Worm (Caenorhabditis elegans) whole organism, L1 larva: ENCODE measurements around the gene F32D8.4.

ENCODE experiments used
- F16B12.6 ChIP-seq: fragments of 150-350 bp; optimal IDR thresholded peaks from 2 replicates; lab custom pipeline; 2014; ENCODE audit warnings: missing biosample characterization, missing genetic modification characterization
- Y116A8C.19 ChIP-seq: sonication (generic microtip); optimal IDR thresholded peaks from 2 replicates; lab custom pipeline; 2016; ENCODE audit warnings: missing compliant biosample characterization, missing genetic modification characterization, borderline replicate concordance
- alr-1 ChIP-seq: fragments of 200-800 bp; sonication (Bioruptor generic); optimal IDR thresholded peaks from 2 replicates; lab custom pipeline; 2018; ENCODE audit warnings: borderline replicate concordance, mild to moderate bottlenecking, missing genetic modification characterization, missing compliant biosample characterization
- ama-1 ChIP-seq: fragments of 150-350 bp; optimal IDR thresholded peaks from 2 replicates; lab custom pipeline; 2014
- blmp-1 ChIP-seq: fragments of 150-350 bp; optimal IDR thresholded peaks from 2 replicates; lab custom pipeline; 2014; ENCODE audit warnings: missing biosample characterization, missing genetic modification characterization
- ceh-82 ChIP-seq, 3 experiments: fragments of 150-350 bp in 1 of 3; sonication (generic microtip) in 2 of 3; optimal IDR thresholded peaks; 2 replicates each; lab custom pipeline; 2014 to 2017; ENCODE audit warnings: missing biosample characterization in 3 of 3, missing genetic modification characterization in 3 of 3
- ceh-88 ChIP-seq: fragments of 200-800 bp; sonication (Bioruptor generic); IDR thresholded peaks from 2 replicates; pipeline ENCODE4 v1.3.6; 2022; ENCODE audit warnings: missing genetic modification characterization, missing compliant biosample characterization
- ceh-90 ChIP-seq: sonication (generic microtip); optimal IDR thresholded peaks from 2 replicates; lab custom pipeline; 2016; ENCODE audit warnings: missing genetic modification characterization, missing compliant biosample characterization
- ces-1 ChIP-seq: fragments of 150-350 bp; optimal IDR thresholded peaks from 2 replicates; lab custom pipeline; 2014; ENCODE audit warnings: missing biosample characterization, missing genetic modification reagents, missing genetic modification characterization
- dpl-1 ChIP-seq, 3 experiments: fragments of 150-350 bp in 2 of 3; sonication (generic microtip) in 1 of 3; optimal IDR thresholded peaks; 2 replicates each; lab custom pipeline; 2014 to 2017; ENCODE audit warnings: missing biosample characterization in 3 of 3, missing genetic modification characterization in 3 of 3, missing genetic modification reagents in 3 of 3
- efl-1 ChIP-seq, 4 experiments: fragments of 150-350 bp; optimal IDR thresholded peaks in 3 of 4; peaks in 1 of 4; 1 replicate in 1 of 4; 2 replicates in 3 of 4; lab custom pipeline; 2014; ENCODE audit warnings: missing biosample characterization in 2 of 4, missing genetic modification characterization in 2 of 4, missing genetic modification reagents in 2 of 4
- efl-3 ChIP-seq: fragments of 200-800 bp; sonication (Bioruptor generic); optimal IDR thresholded peaks from 2 replicates; lab custom pipeline; 2018; ENCODE audit warnings: mild to moderate bottlenecking, missing genetic modification characterization, missing compliant biosample characterization
- egl-27 ChIP-seq, 2 experiments: fragments of 150-350 bp in 1 of 2; sonication (generic microtip); optimal IDR thresholded peaks; 3 replicates each; lab custom pipeline; 2017 to 2018; ENCODE audit warnings: missing biosample characterization in 2 of 2, missing genetic modification characterization in 2 of 2, missing genetic modification reagents in 2 of 2
- elt-2 ChIP-seq: sonication (generic microtip); optimal IDR thresholded peaks from 2 replicates; lab custom pipeline; 2016; ENCODE audit warnings: missing genetic modification characterization, mild to moderate bottlenecking, inconsistent platforms, missing compliant biosample characterization, missing genetic modification reagents
- ets-5 ChIP-seq: fragments of 200-800 bp; sonication (Bioruptor generic); IDR thresholded peaks from 2 replicates; pipeline ENCODE4 v1.3.6; 2022; ENCODE audit warnings: missing genetic modification characterization, missing compliant biosample characterization
- fos-1 ChIP-seq: fragments of 150-350 bp; optimal IDR thresholded peaks from 2 replicates; lab custom pipeline; 2014; ENCODE audit warnings: missing biosample characterization, missing genetic modification characterization
- hlh-17 ChIP-seq: fragments of 200-800 bp; sonication (Bioruptor generic); optimal IDR thresholded peaks from 2 replicates; lab custom pipeline; 2018; ENCODE audit warnings: missing genetic modification characterization, mild to moderate bottlenecking, missing compliant biosample characterization, moderate library complexity, borderline replicate concordance
- hlh-4 ChIP-seq: sonication (generic microtip); optimal IDR thresholded peaks from 2 replicates; lab custom pipeline; 2016; ENCODE audit warnings: mild to moderate bottlenecking, missing genetic modification characterization, missing compliant biosample characterization
- hpl-2 ChIP-seq: fragments of 150-350 bp; optimal IDR thresholded peaks from 2 replicates; lab custom pipeline; 2014; ENCODE audit warnings: missing biosample characterization, missing genetic modification reagents, missing genetic modification characterization
- irx-1 ChIP-seq: sonication (generic microtip); optimal IDR thresholded peaks from 2 replicates; lab custom pipeline; 2016; ENCODE audit warnings: missing genetic modification characterization, missing compliant biosample characterization
- isw-1 ChIP-seq: fragments of 200-800 bp; sonication (Bioruptor generic); IDR thresholded peaks from 2 replicates; pipeline ENCODE4 v1.3.6; 2022; ENCODE audit warnings: missing genetic modification characterization, missing compliant biosample characterization
- jun-1 ChIP-seq: fragments of 150-350 bp; optimal IDR thresholded peaks from 2 replicates; lab custom pipeline; 2014; ENCODE audit warnings: missing biosample characterization, missing genetic modification reagents, missing genetic modification characterization
- lin-14 ChIP-seq: fragments of 200-800 bp; sonication (Bioruptor generic); optimal IDR thresholded peaks from 2 replicates; lab custom pipeline; 2018; ENCODE audit warnings: mild to moderate bottlenecking, missing genetic modification characterization, moderate library complexity, missing compliant biosample characterization
- lin-35 ChIP-seq, 2 experiments: fragments of 150-350 bp; optimal IDR thresholded peaks; 2 replicates each; lab custom pipeline; 2014; ENCODE audit warnings: missing biosample characterization in 2 of 2, missing genetic modification characterization in 2 of 2, missing genetic modification reagents in 2 of 2
- lin-39 ChIP-seq: fragments of 150-350 bp; optimal IDR thresholded peaks from 2 replicates; lab custom pipeline; 2014; ENCODE audit warnings: missing biosample characterization, missing genetic modification reagents, missing genetic modification characterization
- lir-3 ChIP-seq: sonication (generic microtip); optimal IDR thresholded peaks from 2 replicates; lab custom pipeline; 2016; ENCODE audit warnings: mild to moderate bottlenecking, missing genetic modification characterization, moderate library complexity, missing compliant biosample characterization; ENCODE audit not compliant: poor library complexity
- lsy-2 ChIP-seq, 2 experiments: fragments of 150-350 bp; optimal IDR thresholded peaks; 2 replicates each; lab custom pipeline; 2014; ENCODE audit warnings: missing biosample characterization in 2 of 2, missing genetic modification characterization in 2 of 2
- mab-9 ChIP-seq: fragments of 200-800 bp; sonication (Bioruptor generic); IDR thresholded peaks from 2 replicates; pipeline ENCODE4 v1.3.6; 2022; ENCODE audit warnings: missing genetic modification reagents, missing genetic modification characterization, missing compliant biosample characterization
- mdl-1 ChIP-seq, 2 experiments: fragments of 150-350 bp; optimal IDR thresholded peaks; 2 replicates each; lab custom pipeline; 2014 to 2017; ENCODE audit warnings: missing biosample characterization in 2 of 2, missing genetic modification characterization in 2 of 2, inconsistent platforms in 1 of 2
- mef-2 ChIP-seq: fragments of 150-350 bp; optimal IDR thresholded peaks from 2 replicates; lab custom pipeline; 2014; ENCODE audit warnings: missing biosample characterization, missing genetic modification characterization
- mep-1 ChIP-seq: fragments of 150-350 bp; optimal IDR thresholded peaks from 2 replicates; lab custom pipeline; 2014; ENCODE audit warnings: missing biosample characterization, missing genetic modification characterization
- nhr-19 ChIP-seq: fragments of 200-800 bp; sonication (Bioruptor generic); conservative IDR thresholded peaks from 2 replicates; pipeline ENCODE4 v1.3.6; 2022; ENCODE audit warnings: missing genetic modification characterization, missing compliant biosample characterization
- nhr-20 ChIP-seq: sonication (generic microtip); optimal IDR thresholded peaks from 2 replicates; lab custom pipeline; 2016; ENCODE audit warnings: mild to moderate bottlenecking, missing genetic modification characterization, missing compliant biosample characterization
- nhr-237 ChIP-seq: fragments of 150-350 bp; optimal IDR thresholded peaks from 2 replicates; lab custom pipeline; 2014; ENCODE audit warnings: missing biosample characterization, missing genetic modification characterization
- nhr-47 ChIP-seq: sonication (generic microtip); optimal IDR thresholded peaks from 2 replicates; lab custom pipeline; 2016; ENCODE audit warnings: mild to moderate bottlenecking, missing genetic modification characterization, moderate library complexity, missing compliant biosample characterization
- nhr-84 ChIP-seq: sonication (generic microtip); optimal IDR thresholded peaks from 2 replicates; lab custom pipeline; 2017; ENCODE audit warnings: missing biosample characterization, missing genetic modification characterization
- nhr-90 ChIP-seq: sonication (generic microtip); optimal IDR thresholded peaks from 2 replicates; lab custom pipeline; 2016; ENCODE audit warnings: mild to moderate bottlenecking, missing genetic modification characterization, missing compliant biosample characterization; ENCODE audit not compliant: poor library complexity
- pax-3 ChIP-seq: fragments of 200-800 bp; sonication (Bioruptor generic); optimal IDR thresholded peaks from 2 replicates; lab custom pipeline; 2018; ENCODE audit warnings: mild to moderate bottlenecking, missing genetic modification characterization, moderate library complexity, missing compliant biosample characterization
- pqm-1 ChIP-seq: sonication (generic microtip); optimal IDR thresholded peaks from 3 replicates; lab custom pipeline; 2017; ENCODE audit warnings: missing biosample characterization, missing genetic modification characterization
- snu-23 ChIP-seq: sonication (generic microtip); optimal IDR thresholded peaks from 2 replicates; lab custom pipeline; 2016; ENCODE audit warnings: missing genetic modification characterization, missing compliant biosample characterization
- sox-4 ChIP-seq: sonication (generic microtip); optimal IDR thresholded peaks from 2 replicates; lab custom pipeline; 2016; ENCODE audit warnings: missing genetic modification characterization, missing compliant biosample characterization
- sptf-1 ChIP-seq: fragments of 150-350 bp; optimal IDR thresholded peaks from 2 replicates; lab custom pipeline; 2014; ENCODE audit warnings: missing biosample characterization, missing genetic modification characterization
- sup-37 ChIP-seq: fragments of 200-800 bp; sonication (Bioruptor generic); optimal IDR thresholded peaks from 2 replicates; lab custom pipeline; 2018; ENCODE audit warnings: mild to moderate bottlenecking, missing genetic modification characterization, missing compliant biosample characterization
- swsn-7 ChIP-seq: sonication (generic microtip); optimal IDR thresholded peaks from 2 replicates; lab custom pipeline; 2016; ENCODE audit warnings: missing genetic modification characterization, missing compliant biosample characterization
- tbx-2 ChIP-seq: sonication (generic microtip); optimal IDR thresholded peaks from 2 replicates; lab custom pipeline; 2016; ENCODE audit warnings: missing genetic modification characterization, missing compliant biosample characterization
- tlp-1 ChIP-seq: fragments of 150-350 bp; optimal IDR thresholded peaks from 2 replicates; lab custom pipeline; 2014; ENCODE audit warnings: missing biosample characterization, missing genetic modification characterization
- unc-130 ChIP-seq: fragments of 150-350 bp; optimal IDR thresholded peaks from 2 replicates; lab custom pipeline; 2017; ENCODE audit warnings: missing biosample characterization, missing genetic modification characterization, inconsistent platforms
- unc-62 ChIP-seq: fragments of 150-350 bp; optimal IDR thresholded peaks from 2 replicates; lab custom pipeline; 2014; ENCODE audit warnings: missing biosample characterization, missing genetic modification reagents, missing genetic modification characterization
- vab-15 ChIP-seq: sonication (generic microtip); optimal IDR thresholded peaks from 2 replicates; lab custom pipeline; 2017; ENCODE audit warnings: missing genotype, mild to moderate bottlenecking, missing genetic modification characterization, missing compliant biosample characterization
- zip-4 ChIP-seq: fragments of 200-800 bp; sonication (Bioruptor generic); optimal IDR thresholded peaks from 2 replicates; lab custom pipeline; 2018; ENCODE audit warnings: mild to moderate bottlenecking, missing genetic modification characterization, moderate library complexity, missing compliant biosample characterization
- ztf-11 ChIP-seq, 2 experiments: sonication (generic microtip); optimal IDR thresholded peaks; 2 replicates each; lab custom pipeline; 2016 to 2017; ENCODE audit warnings: missing genetic modification characterization in 2 of 2, missing biosample characterization in 1 of 2, missing compliant biosample characterization in 1 of 2
- ztf-4 ChIP-seq: fragments of 150-350 bp; optimal IDR thresholded peaks from 2 replicates; lab custom pipeline; 2014; ENCODE audit warnings: missing biosample characterization, missing genetic modification characterization

Gene F32D8.4

ce11 chrV:10897172-10897571 is 3.8 kb upstream of the F32D8.4 start (continued):
- TF ChIP-seq egl-27 (tag; optimal IDR thresholded peaks at IDR 0.05; lab: Kevin White, UChicago) = peak; percentile 83 to 87
- no peak for TF ChIP-seq sptf-1 (tag; lab: Kevin White, UChicago)
- peak; percentile 56 to 97 for TF ChIP-seq ztf-11 (tag; optimal IDR thresholded peaks at IDR 0.05; lab: Kevin White, UChicago)
- peak; percentile 99 for TF ChIP-seq snu-23 (GFP tag; lab: Kevin White, UChicago)
- TF ChIP-seq lin-39 (tag; lab: Kevin White, UChicago) = peak; percentile 97
- TF ChIP-seq nhr-84 (tag; lab: Kevin White, UChicago) = peak; percentile 45
- peak; percentile 98 for TF ChIP-seq irx-1
- no peak for TF ChIP-seq tlp-1 (tag; lab: Kevin White, UChicago)
- peak; percentile 97 for TF ChIP-seq fos-1
- peak; percentile 97 for TF ChIP-seq lsy-2 (tag; optimal IDR thresholded peaks at IDR 0.05; lab: Kevin White, UChicago)
- TF ChIP-seq ceh-82 (tag; optimal IDR thresholded peaks at IDR 0.05; lab: Kevin White, UChicago) = peak; percentile 98 to 99 (median 98)
- TF ChIP-seq mef-2 (tag; lab: Kevin White, UChicago) = peak; percentile 88
- peak; percentile 98 for TF ChIP-seq jun-1 (tag; lab: Kevin White, UChicago)
- peak; percentile 96 for TF ChIP-seq ztf-4
- peak; percentile 97 for TF ChIP-seq elt-2 (tag; lab: Kevin White, UChicago)
- peak; percentile 97 for TF ChIP-seq sup-37 (GFP tag; lab: Kevin White, UChicago)
- TF ChIP-seq blmp-1 (tag; lab: Kevin White, UChicago) = peak; percentile 92
- peak; percentile 100 for TF ChIP-seq dpl-1 (GFP tag; optimal IDR thresholded peaks at IDR 0.05; lab: Kevin White, UChicago)
- peak; percentile 99 for TF ChIP-seq nhr-19 (GFP tag; lab: Robert Waterston, UW)
- no peak for TF ChIP-seq ets-5 (GFP tag; lab: Robert Waterston, UW)
- peak; percentile 99 for TF ChIP-seq nhr-90
- TF ChIP-seq nhr-47 (tag; lab: Kevin White, UChicago) = peak; percentile 99
- peak; percentile 98 for TF ChIP-seq vab-15 (tag; lab: Kevin White, UChicago)
- TF ChIP-seq ceh-88 (GFP tag; lab: Robert Waterston, UW) = peak; percentile 96
- peak; percentile 59 for TF ChIP-seq Y116A8C.19
- peak; percentile 94 for TF ChIP-seq lir-3 (tag; lab: Kevin White, UChicago)
- TF ChIP-seq nhr-237 (tag; lab: Kevin White, UChicago) = peak; percentile 94
- TF ChIP-seq efl-3 (GFP tag; lab: Kevin White, UChicago) = peak; percentile 98
- TF ChIP-seq hlh-17 (GFP tag; lab: Kevin White, UChicago) = peak; percentile 37
- TF ChIP-seq efl-1 (optimal IDR thresholded peaks at IDR 0.05; lab: Kevin White, UChicago) = peak; percentile 100
- peak; percentile 100 for TF ChIP-seq efl-1 (GFP tag; optimal IDR thresholded peaks at IDR 0.05 in 1 of 2; lab: Kevin White, UChicago)
- TF ChIP-seq tbx-2 (tag; lab: Kevin White, UChicago) = peak; percentile 99
- TF ChIP-seq hlh-4 (tag; lab: Kevin White, UChicago) = peak; percentile 70
- peak; percentile 96 for TF ChIP-seq isw-1
- peak; percentile 99 for TF ChIP-seq unc-130 (tag; lab: Kevin White, UChicago)
- peak; percentile 99 for TF ChIP-seq swsn-7 (tag; lab: Kevin White, UChicago)
- peak; percentile 96 for TF ChIP-seq mab-9 (GFP tag; lab: Robert Waterston, UW)
- no peak for TF ChIP-seq alr-1 (tag; lab: Kevin White, UChicago)
- peak; percentile 99 for TF ChIP-seq lin-14 (GFP tag; lab: Kevin White, UChicago)
- TF ChIP-seq F16B12.6 (tag; lab: Kevin White, UChicago) = peak; percentile 71
- peak; percentile 99 for TF ChIP-seq mep-1 (tag; lab: Kevin White, UChicago)
- TF ChIP-seq nhr-20 = peak; percentile 99
- peak; percentile 97 for TF ChIP-seq sox-4
- TF ChIP-seq pqm-1 = no peak
- TF ChIP-seq hpl-2 (GFP tag; lab: Kevin White, UChicago) = peak; percentile 84
- TF ChIP-seq ceh-90 = peak; percentile 76
- TF ChIP-seq pax-3 (tag; lab: Kevin White, UChicago) = peak; percentile 99
- TF ChIP-seq ama-1 (lab: Kevin White, UChicago) = peak; percentile 79
- peak; percentile 54 for TF ChIP-seq unc-62 (GFP tag; lab: Kevin White, UChicago)
- TF ChIP-seq zip-4 (GFP tag; lab: Kevin White, UChicago) = peak; percentile 94
- TF ChIP-seq ces-1 (GFP tag; lab: Kevin White, UChicago) = no peak
- peak; percentile 100 for TF ChIP-seq lin-35 (GFP tag; optimal IDR thresholded peaks at IDR 0.05; lab: Kevin White, UChicago)
- TF ChIP-seq mdl-1 (tag; optimal IDR thresholded peaks at IDR 0.05; lab: Kevin White, UChicago) = peak; percentile 43 to 97
